Fruit fly (Drosophila melanogaster) whole organism, pupa: ENCODE data around the gene CG15498.

Source experiments
- CG10348 ChIP-seq: fragments of 200-800 bp; sonication (Bioruptor generic); IDR thresholded peaks from 2 replicates; pipeline ENCODE4 v1.3.6; 2022; ENCODE audit warnings: missing biosample characterization, missing genetic modification characterization
- CG12605 ChIP-seq: fragments of 200-800 bp; sonication (Bioruptor generic); IDR thresholded peaks from 2 replicates; pipeline ENCODE4 v1.3.6; 2022; ENCODE audit warnings: missing biosample characterization, missing genetic modification characterization
- CG34367 ChIP-seq: fragments of 200-800 bp; sonication (Bioruptor generic); optimal IDR thresholded peaks from 2 replicates; lab custom pipeline; 2018; ENCODE audit warnings: missing biosample characterization, mild to moderate bottlenecking, missing genetic modification characterization
- CG9948 ChIP-seq: fragments of 200-800 bp; sonication (Bioruptor generic); optimal IDR thresholded peaks from 2 replicates; lab custom pipeline; 2018; ENCODE audit warnings: missing biosample characterization, mild to moderate bottlenecking, missing genetic modification characterization, moderate library complexity
- EcR ChIP-seq: fragments of 200-800 bp; sonication (Bioruptor generic); optimal IDR thresholded peaks from 3 replicates; lab custom pipeline; 2019; ENCODE audit warnings: missing biosample characterization, missing genetic modification characterization, mild to moderate bottlenecking, moderate library complexity, missing genetic modification reagents

dm6 chr3R:21521780-21522179, 47.2 kb downstream of the CG15498 start:
- TF ChIP-seq CG34367 (tag; lab: Kevin White, UChicago) (no peak), CG10348 (no peak), CG12605 (GFP tag; lab: Robert Waterston, UW) (no peak), CG9948 (tag; lab: Kevin White, UChicago) (no peak), EcR (GFP tag; lab: Kevin White, UChicago) (no peak)
